Worm (Caenorhabditis elegans) whole organism, L1 larva: ENCODE data around the gene nca-2.

Experiments
- C16A3.4 ChIP-seq: fragments of 150-350 bp; optimal IDR thresholded peaks from 2 replicates; lab custom pipeline; 2014; ENCODE audit warnings: missing biosample characterization, missing genetic modification characterization
- F16B12.6 ChIP-seq: fragments of 150-350 bp; optimal IDR thresholded peaks from 2 replicates; lab custom pipeline; 2014; ENCODE audit warnings: missing biosample characterization, missing genetic modification characterization
- Y116A8C.19 ChIP-seq: sonication (generic microtip); optimal IDR thresholded peaks from 2 replicates; lab custom pipeline; 2016; ENCODE audit warnings: missing compliant biosample characterization, missing genetic modification characterization, borderline replicate concordance
- aha-1 ChIP-seq: fragments of 150-350 bp; optimal IDR thresholded peaks from 2 replicates; lab custom pipeline; 2014; ENCODE audit warnings: missing biosample characterization, missing genetic modification characterization
- alr-1 ChIP-seq: fragments of 200-800 bp; sonication (Bioruptor generic); optimal IDR thresholded peaks from 2 replicates; lab custom pipeline; 2018; ENCODE audit warnings: borderline replicate concordance, mild to moderate bottlenecking, missing genetic modification characterization, missing compliant biosample characterization
- aly-2 ChIP-seq: fragments of 150-350 bp; optimal IDR thresholded peaks from 2 replicates; lab custom pipeline; 2014; ENCODE audit warnings: missing biosample characterization, missing genetic modification characterization
- ama-1 ChIP-seq: fragments of 150-350 bp; optimal IDR thresholded peaks from 2 replicates; lab custom pipeline; 2014
- blmp-1 ChIP-seq: fragments of 150-350 bp; optimal IDR thresholded peaks from 2 replicates; lab custom pipeline; 2014; ENCODE audit warnings: missing biosample characterization, missing genetic modification characterization
- ceh-63 ChIP-seq: fragments of 200-800 bp; sonication (Bioruptor generic); optimal IDR thresholded peaks from 2 replicates; lab custom pipeline; 2018; ENCODE audit warnings: mild to moderate bottlenecking, missing genetic modification characterization, missing compliant biosample characterization
- ceh-8 ChIP-seq: fragments of 200-800 bp; sonication (Bioruptor generic); optimal IDR thresholded peaks from 2 replicates; lab custom pipeline; 2018; ENCODE audit warnings: mild to moderate bottlenecking, missing genetic modification characterization, moderate library complexity, missing compliant biosample characterization
- ceh-82 ChIP-seq, 3 experiments: fragments of 150-350 bp in 1 of 3; sonication (generic microtip) in 2 of 3; optimal IDR thresholded peaks; 2 replicates each; lab custom pipeline; 2014 to 2017; ENCODE audit warnings: missing biosample characterization in 3 of 3, missing genetic modification characterization in 3 of 3
- ceh-90 ChIP-seq: sonication (generic microtip); optimal IDR thresholded peaks from 2 replicates; lab custom pipeline; 2016; ENCODE audit warnings: missing genetic modification characterization, missing compliant biosample characterization
- ces-1 ChIP-seq: fragments of 150-350 bp; optimal IDR thresholded peaks from 2 replicates; lab custom pipeline; 2014; ENCODE audit warnings: missing biosample characterization, missing genetic modification reagents, missing genetic modification characterization
- dpl-1 ChIP-seq, 3 experiments: fragments of 150-350 bp in 2 of 3; sonication (generic microtip) in 1 of 3; optimal IDR thresholded peaks; 2 replicates each; lab custom pipeline; 2014 to 2017; ENCODE audit warnings: missing biosample characterization in 3 of 3, missing genetic modification characterization in 3 of 3, missing genetic modification reagents in 3 of 3
- efl-1 ChIP-seq, 4 experiments: fragments of 150-350 bp; optimal IDR thresholded peaks in 3 of 4; peaks in 1 of 4; 1 replicate in 1 of 4; 2 replicates in 3 of 4; lab custom pipeline; 2014; ENCODE audit warnings: missing biosample characterization in 2 of 4, missing genetic modification characterization in 2 of 4, missing genetic modification reagents in 2 of 4
- elt-3 ChIP-seq, 6 experiments: fragments of 150-350 bp in 1 of 6; sonication (generic microtip); optimal IDR thresholded peaks; 2 replicates each; lab custom pipeline; 2017 to 2018; ENCODE audit warnings: missing biosample characterization in 6 of 6, missing genetic modification characterization in 6 of 6, inconsistent platforms in 1 of 6
- ets-5 ChIP-seq: fragments of 200-800 bp; sonication (Bioruptor generic); IDR thresholded peaks from 2 replicates; pipeline ENCODE4 v1.3.6; 2022; ENCODE audit warnings: missing genetic modification characterization, missing compliant biosample characterization
- fkh-4 ChIP-seq: sonication (generic microtip); optimal IDR thresholded peaks from 2 replicates; lab custom pipeline; 2016; ENCODE audit warnings: missing compliant biosample characterization, missing genetic modification characterization, borderline replicate concordance
- fos-1 ChIP-seq: fragments of 150-350 bp; optimal IDR thresholded peaks from 2 replicates; lab custom pipeline; 2014; ENCODE audit warnings: missing biosample characterization, missing genetic modification characterization
- hlh-4 ChIP-seq: sonication (generic microtip); optimal IDR thresholded peaks from 2 replicates; lab custom pipeline; 2016; ENCODE audit warnings: mild to moderate bottlenecking, missing genetic modification characterization, missing compliant biosample characterization
- hpl-2 ChIP-seq: fragments of 150-350 bp; optimal IDR thresholded peaks from 2 replicates; lab custom pipeline; 2014; ENCODE audit warnings: missing biosample characterization, missing genetic modification reagents, missing genetic modification characterization
- irx-1 ChIP-seq: sonication (generic microtip); optimal IDR thresholded peaks from 2 replicates; lab custom pipeline; 2016; ENCODE audit warnings: missing genetic modification characterization, missing compliant biosample characterization
- isw-1 ChIP-seq: fragments of 200-800 bp; sonication (Bioruptor generic); IDR thresholded peaks from 2 replicates; pipeline ENCODE4 v1.3.6; 2022; ENCODE audit warnings: missing genetic modification characterization, missing compliant biosample characterization
- lin-14 ChIP-seq: fragments of 200-800 bp; sonication (Bioruptor generic); optimal IDR thresholded peaks from 2 replicates; lab custom pipeline; 2018; ENCODE audit warnings: mild to moderate bottlenecking, missing genetic modification characterization, moderate library complexity, missing compliant biosample characterization
- lin-15B ChIP-seq: fragments of 150-350 bp; sonication (generic microtip); optimal IDR thresholded peaks from 3 replicates; lab custom pipeline; 2014; ENCODE audit warnings: missing biosample characterization, missing genetic modification characterization
- lin-35 ChIP-seq, 2 experiments: fragments of 150-350 bp; optimal IDR thresholded peaks; 2 replicates each; lab custom pipeline; 2014; ENCODE audit warnings: missing biosample characterization in 2 of 2, missing genetic modification characterization in 2 of 2, missing genetic modification reagents in 2 of 2
- lir-3 ChIP-seq: sonication (generic microtip); optimal IDR thresholded peaks from 2 replicates; lab custom pipeline; 2016; ENCODE audit warnings: mild to moderate bottlenecking, missing genetic modification characterization, moderate library complexity, missing compliant biosample characterization; ENCODE audit not compliant: poor library complexity
- mef-2 ChIP-seq: fragments of 150-350 bp; optimal IDR thresholded peaks from 2 replicates; lab custom pipeline; 2014; ENCODE audit warnings: missing biosample characterization, missing genetic modification characterization
- nhr-12 ChIP-seq: sonication (generic microtip); optimal IDR thresholded peaks from 2 replicates; lab custom pipeline; 2017; ENCODE audit warnings: missing biosample characterization, missing genetic modification characterization
- nhr-237 ChIP-seq: fragments of 150-350 bp; optimal IDR thresholded peaks from 2 replicates; lab custom pipeline; 2014; ENCODE audit warnings: missing biosample characterization, missing genetic modification characterization
- nhr-71 ChIP-seq: sonication (generic microtip); optimal IDR thresholded peaks from 2 replicates; lab custom pipeline; 2016; ENCODE audit warnings: mild to moderate bottlenecking, missing genetic modification characterization, moderate library complexity, missing compliant biosample characterization
- nhr-76 ChIP-seq: sonication (generic microtip); optimal IDR thresholded peaks from 2 replicates; lab custom pipeline; 2017; ENCODE audit warnings: missing biosample characterization, missing genetic modification characterization
- nhr-77 ChIP-seq: fragments of 150-350 bp; optimal IDR thresholded peaks from 2 replicates; lab custom pipeline; 2014; ENCODE audit warnings: missing biosample characterization, missing genetic modification characterization
- nhr-84 ChIP-seq: sonication (generic microtip); optimal IDR thresholded peaks from 2 replicates; lab custom pipeline; 2017; ENCODE audit warnings: missing biosample characterization, missing genetic modification characterization
- nhr-85 ChIP-seq: sonication (generic microtip); peaks from one replicate; lab custom pipeline; 2016; ENCODE audit warnings: missing genetic modification characterization, inconsistent platforms, missing compliant biosample characterization
- nhr-90 ChIP-seq: sonication (generic microtip); optimal IDR thresholded peaks from 2 replicates; lab custom pipeline; 2016; ENCODE audit warnings: mild to moderate bottlenecking, missing genetic modification characterization, missing compliant biosample characterization; ENCODE audit not compliant: poor library complexity
- pax-3 ChIP-seq: fragments of 200-800 bp; sonication (Bioruptor generic); optimal IDR thresholded peaks from 2 replicates; lab custom pipeline; 2018; ENCODE audit warnings: mild to moderate bottlenecking, missing genetic modification characterization, moderate library complexity, missing compliant biosample characterization
- pqm-1 ChIP-seq: sonication (generic microtip); optimal IDR thresholded peaks from 3 replicates; lab custom pipeline; 2017; ENCODE audit warnings: missing biosample characterization, missing genetic modification characterization
- skn-1 ChIP-seq: fragments of 150-350 bp; optimal IDR thresholded peaks from 2 replicates; lab custom pipeline; 2014; ENCODE audit warnings: missing biosample characterization, missing genetic modification characterization
- snpc-4 ChIP-seq: fragments of 150-350 bp; optimal IDR thresholded peaks from 2 replicates; lab custom pipeline; 2014; ENCODE audit warnings: missing biosample characterization, missing genetic modification characterization
- snu-23 ChIP-seq: sonication (generic microtip); optimal IDR thresholded peaks from 2 replicates; lab custom pipeline; 2016; ENCODE audit warnings: missing genetic modification characterization, missing compliant biosample characterization
- sox-4 ChIP-seq: sonication (generic microtip); optimal IDR thresholded peaks from 2 replicates; lab custom pipeline; 2016; ENCODE audit warnings: missing genetic modification characterization, missing compliant biosample characterization
- unc-130 ChIP-seq: fragments of 150-350 bp; optimal IDR thresholded peaks from 2 replicates; lab custom pipeline; 2017; ENCODE audit warnings: missing biosample characterization, missing genetic modification characterization, inconsistent platforms
- unc-86 ChIP-seq: sonication (generic microtip); optimal IDR thresholded peaks from 2 replicates; lab custom pipeline; 2016; ENCODE audit warnings: missing genetic modification characterization, missing compliant biosample characterization
- unc-98 ChIP-seq: fragments of 200-800 bp; sonication (Bioruptor generic); IDR thresholded peaks from 2 replicates; pipeline ENCODE4 v1.3.6; 2022; ENCODE audit warnings: missing genetic modification characterization, missing compliant biosample characterization
- vab-15 ChIP-seq: sonication (generic microtip); optimal IDR thresholded peaks from 2 replicates; lab custom pipeline; 2017; ENCODE audit warnings: missing genotype, mild to moderate bottlenecking, missing genetic modification characterization, missing compliant biosample characterization
- xbp-1 ChIP-seq: sonication (generic microtip); optimal IDR thresholded peaks from 2 replicates; lab custom pipeline; 2016; ENCODE audit warnings: missing genetic modification characterization, missing compliant biosample characterization
- zag-1 ChIP-seq: fragments of 150-350 bp; optimal IDR thresholded peaks from 2 replicates; lab custom pipeline; 2014; ENCODE audit warnings: missing biosample characterization, missing genetic modification characterization
- zip-4 ChIP-seq: fragments of 200-800 bp; sonication (Bioruptor generic); optimal IDR thresholded peaks from 2 replicates; lab custom pipeline; 2018; ENCODE audit warnings: mild to moderate bottlenecking, missing genetic modification characterization, moderate library complexity, missing compliant biosample characterization
- ztf-11 ChIP-seq, 2 experiments: sonication (generic microtip); optimal IDR thresholded peaks; 2 replicates each; lab custom pipeline; 2016 to 2017; ENCODE audit warnings: missing genetic modification characterization in 2 of 2, missing biosample characterization in 1 of 2, missing compliant biosample characterization in 1 of 2

Gene nca-2

ce11 chrIII:5012460-5012859, 47.1 kb downstream of the nca-2 start:
- TF ChIP-seq ztf-11 (tag; optimal IDR thresholded peaks at IDR 0.05; lab: Kevin White, UChicago) (no peak), vab-15 (no peak), efl-1 (optimal IDR thresholded peaks at IDR 0.05; lab: Kevin White, UChicago) (no peak), efl-1 (GFP tag; optimal IDR thresholded peaks at IDR 0.05 in 1 of 2; lab: Kevin White, UChicago) (peak in 1 of 2 experiments; percentile 70), nhr-76 (no peak), dpl-1 (GFP tag; optimal IDR thresholded peaks at IDR 0.05; lab: Kevin White, UChicago) (no peak), nhr-237 (no peak), hpl-2 (GFP tag; lab: Kevin White, UChicago) (no peak), aha-1 (tag; lab: Kevin White, UChicago) (no peak), isw-1 (no peak), unc-98 (GFP tag; lab: Robert Waterston, UW) (no peak), snpc-4 (tag; lab: Kevin White, UChicago) (no peak), unc-130 (tag; lab: Kevin White, UChicago) (no peak), alr-1 (peak; percentile 81), zip-4 (GFP tag; lab: Kevin White, UChicago) (no peak)
- TF ChIP-seq, all 84 proteins: peak for 2

DNA sequence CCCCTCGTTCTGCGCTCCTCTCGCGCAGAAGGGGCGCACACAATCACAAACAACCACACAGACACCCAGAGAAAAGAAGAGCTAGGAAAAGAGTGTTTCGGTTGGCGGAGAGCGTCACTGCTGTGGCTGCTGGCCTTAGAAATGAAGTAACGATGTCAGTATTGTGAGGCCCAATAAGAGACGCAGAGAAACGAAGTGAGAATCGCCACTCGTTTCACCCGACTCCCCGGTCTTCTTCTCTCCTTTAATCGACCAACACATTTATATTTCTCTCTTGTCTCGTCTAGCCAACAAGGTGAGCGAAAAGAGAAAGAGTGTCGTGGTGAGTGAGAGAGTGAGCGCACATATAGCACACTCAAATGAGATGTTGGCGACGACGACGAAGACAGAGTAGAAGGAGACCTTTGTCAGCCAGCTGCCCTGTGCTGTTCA, 48.6 kb downstream of the nca-2 start:
- TF ChIP-seq sox-4 (peak; percentile 54), skn-1 (tag; lab: Kevin White, UChicago) (peak; percentile 86), ama-1 (lab: Kevin White, UChicago) (peak; percentile 15), nhr-76 (no peak), nhr-85 (peak; percentile 84), fos-1 (tag; lab: Kevin White, UChicago) (peak; percentile 88), snu-23 (GFP tag; lab: Kevin White, UChicago) (peak; percentile 96), hlh-4 (tag; lab: Kevin White, UChicago) (no peak), zip-4 (GFP tag; lab: Kevin White, UChicago) (no peak), lin-14 (GFP tag; lab: Kevin White, UChicago) (peak; percentile 98), alr-1 (no peak), snpc-4 (tag; lab: Kevin White, UChicago) (peak; percentile 75), aly-2 (tag; lab: Kevin White, UChicago) (peak; percentile 86), ets-5 (GFP tag; lab: Robert Waterston, UW) (no peak), lin-15B (tag; lab: Kevin White, UChicago) (peak; percentile 45), xbp-1 (tag; lab: Kevin White, UChicago) (peak; percentile 85), unc-98 (GFP tag; lab: Robert Waterston, UW) (no peak), nhr-84 (tag; lab: Kevin White, UChicago) (no peak), ceh-8 (GFP tag; lab: Kevin White, UChicago) (peak; percentile 57), isw-1 (peak; percentile 75), nhr-77 (tag; lab: Kevin White, UChicago) (peak; percentile 92), blmp-1 (tag; lab: Kevin White, UChicago) (peak; percentile 88), C16A3.4 (tag; lab: Kevin White, UChicago) (peak; percentile 80), fkh-4 (peak; percentile 20), elt-3 (tag; optimal IDR thresholded peaks at IDR 0.05; lab: Kevin White, UChicago) (peak in 3 of 6 experiments; percentile 41 to 64 (median 54)), ceh-63 (GFP tag; lab: Kevin White, UChicago) (no peak), ces-1 (no peak), pqm-1 (tag; lab: Kevin White, UChicago) (no peak), mef-2 (peak; percentile 73), unc-86 (tag; lab: Kevin White, UChicago) (peak; percentile 89), nhr-237 (peak; percentile 74), irx-1 (tag; lab: Kevin White, UChicago) (peak; percentile 59), zag-1 (peak; percentile 77), ceh-82 (tag; optimal IDR thresholded peaks at IDR 0.05; lab: Kevin White, UChicago) (peak; percentile 57 to 83 (median 80)), efl-1 (optimal IDR thresholded peaks at IDR 0.05; lab: Kevin White, UChicago) (peak; percentile 81 to 82), efl-1 (GFP tag; optimal IDR thresholded peaks at IDR 0.05 in 1 of 2; lab: Kevin White, UChicago) (peak; percentile 54 to 95), Y116A8C.19 (no peak), nhr-90 (peak; percentile 75), lir-3 (tag; lab: Kevin White, UChicago) (peak; percentile 71), nhr-71 (peak; percentile 94), nhr-12 (no peak), lin-35 (GFP tag; optimal IDR thresholded peaks at IDR 0.05; lab: Kevin White, UChicago) (peak; percentile 71 to 83), pax-3 (tag; lab: Kevin White, UChicago) (no peak), ceh-90 (no peak), F16B12.6 (peak; percentile 13)
